Worm (Caenorhabditis elegans) whole organism, L4/young adult: ENCODE measurements around the gene flp-16.

Experiments
- W03F9.2 ChIP-seq: fragments of 150-350 bp; optimal IDR thresholded peaks from 2 replicates; lab custom pipeline; 2014; ENCODE audit warnings: missing biosample characterization, missing genetic modification characterization
- him-1 ChIP-seq: sonication (generic microtip); optimal IDR thresholded peaks from 2 replicates; lab custom pipeline; 2016; ENCODE audit warnings: missing genotype, missing genetic modification reagents, missing genetic modification characterization, missing compliant biosample characterization

ce11 chrII:13267305-13267704, 32.2 kb downstream of the flp-16 start:
- TF ChIP-seq W03F9.2 (tag; lab: Kevin White, UChicago) = no peak
- TF ChIP-seq him-1 = no peak
